Worm (Caenorhabditis elegans): ENCODE data around the gene jtr-1.

ce11 chrIV:1378954-1379353 is 41.8 kb upstream of the jtr-1 start:
- TF ChIP-seq mab-5 (tag; optimal IDR thresholded peaks at IDR 0.05), result no peak
- TF ChIP-seq crh-2 (tag; optimal IDR thresholded peaks at IDR 0.05), result no peak
- no peak for TF ChIP-seq blmp-1 (tag; optimal IDR thresholded peaks at IDR 0.05; ENCODE audit: insufficient read depth)
- no peak for TF ChIP-seq lsy-2 (tag; optimal IDR thresholded peaks at IDR 0.05)
- no peak for TF ChIP-seq snpc-4 (tag; optimal IDR thresholded peaks at IDR 0.05)
- TF ChIP-seq skn-1 (tag; optimal IDR thresholded peaks at IDR 0.05), result no peak
- TF ChIP-seq unc-39 (tag; optimal IDR thresholded peaks at IDR 0.05), result no peak
- TF ChIP-seq ceh-16 (tag; optimal IDR thresholded peaks at IDR 0.05), result no peak
- no peak for TF ChIP-seq egl-27 (tag; optimal IDR thresholded peaks at IDR 0.05)
- no peak for TF ChIP-seq R02D3.7 (tag; optimal IDR thresholded peaks at IDR 0.05)
- no peak for TF ChIP-seq nhr-11 (tag; optimal IDR thresholded peaks at IDR 0.05)
- TF ChIP-seq zag-1 (tag; optimal IDR thresholded peaks at IDR 0.05), result no peak
